Worm (Caenorhabditis elegans) whole organism, L2 larva: ENCODE results near the gene ZK180.5.

ENCODE experiments used
- Y55F3AM.14 ChIP-seq: fragments of 200-800 bp; sonication (Bioruptor generic); optimal IDR thresholded peaks from 2 replicates; lab custom pipeline; 2018; ENCODE audit warnings: mild to moderate bottlenecking, missing genetic modification characterization, missing compliant biosample characterization
- fos-1 ChIP-seq: fragments of 150-350 bp; optimal IDR thresholded peaks from 2 replicates; lab custom pipeline; 2014; ENCODE audit warnings: missing biosample characterization, missing genetic modification characterization
- lin-11 ChIP-seq: fragments of 150-350 bp; sonication (generic microtip); optimal IDR thresholded peaks from 2 replicates; lab custom pipeline; 2014; ENCODE audit warnings: missing biosample characterization, missing genetic modification characterization, inconsistent platforms, mixed read lengths
- nhr-10 ChIP-seq: sonication (generic microtip); optimal IDR thresholded peaks from 2 replicates; lab custom pipeline; 2017; ENCODE audit warnings: missing biosample characterization, missing genetic modification characterization
- nhr-23 ChIP-seq: fragments of 150-350 bp; optimal IDR thresholded peaks from 2 replicates; lab custom pipeline; 2014; ENCODE audit warnings: missing biosample characterization, missing genetic modification reagents, missing genetic modification characterization
- nhr-77 ChIP-seq: fragments of 150-350 bp; optimal IDR thresholded peaks from 2 replicates; lab custom pipeline; 2014; ENCODE audit warnings: missing biosample characterization, missing genetic modification characterization
- unc-39 ChIP-seq: fragments of 150-350 bp; optimal IDR thresholded peaks from 2 replicates; lab custom pipeline; 2014; ENCODE audit warnings: missing biosample characterization, missing genetic modification characterization
- unc-55 ChIP-seq: fragments of 150-350 bp; sonication (generic microtip); optimal IDR thresholded peaks from 3 replicates; lab custom pipeline; 2014; ENCODE audit warnings: missing biosample characterization, missing genetic modification reagents, missing genetic modification characterization
- unc-62 ChIP-seq: fragments of 150-350 bp; optimal IDR thresholded peaks from 2 replicates; lab custom pipeline; 2014; ENCODE audit warnings: missing biosample characterization, missing genetic modification reagents, missing genetic modification characterization
- ztf-4 ChIP-seq: fragments of 150-350 bp; optimal IDR thresholded peaks from 2 replicates; lab custom pipeline; 2014; ENCODE audit warnings: missing biosample characterization, missing genetic modification characterization

- TF ChIP-seq nhr-23 (tag; lab: Kevin White, UChicago) (no peak), unc-62 (no peak), ztf-4 (tag; lab: Kevin White, UChicago) (no peak), lin-11 (tag; lab: Kevin White, UChicago) (no peak), fos-1 (tag; lab: Kevin White, UChicago) (no peak), Y55F3AM.14 (no peak), unc-55 (GFP tag; lab: Kevin White, UChicago) (no peak), nhr-77 (no peak), nhr-10 (tag; lab: Kevin White, UChicago) (no peak), unc-39 (tag; lab: Kevin White, UChicago) (no peak)
These were observed 24.2 kb upstream of the ZK180.5 start for ce11 chrIV:4541195-4541594.
